Worm (Caenorhabditis elegans): ENCODE data around the gene F55B11.3.
A peak's percentile ranks its signal among the peaks of the same experiment; 100 is the strongest.

- peak; percentile 92 for TF ChIP-seq elt-2 (tag; optimal IDR thresholded peaks at IDR 0.05)
- no peak for TF ChIP-seq lir-3 (tag; optimal IDR thresholded peaks at IDR 0.05; ENCODE audit: poor library complexity)
- no peak for TF ChIP-seq elt-3 (tag; optimal IDR thresholded peaks at IDR 0.05)
- TF ChIP-seq dpl-1 (GFP tag; optimal IDR thresholded peaks at IDR 0.05): no peak
- TF ChIP-seq mef-2 (tag; optimal IDR thresholded peaks at IDR 0.05): no peak
- TF ChIP-seq fkh-10 (GFP tag; optimal IDR thresholded peaks at IDR 0.05): no peak
- no peak for TF ChIP-seq zip-4 (GFP tag; optimal IDR thresholded peaks at IDR 0.05)
- TF ChIP-seq F16B12.6 (tag; optimal IDR thresholded peaks at IDR 0.05): no peak
Measured at ce11 chrIV:14413386-14413785, 11.1 kb upstream of the F55B11.3 start.

Measured in whole organism, L1 larva.